Worm (Caenorhabditis elegans) whole organism, midembryonic: Measurements from ENCODE around the gene T16G12.8.
"Not testable (repeated sequence)": the region's sequence is repeated elsewhere in the genome, so short reads cannot be mapped to it uniquely, and the experiment has no call there.

ENCODE experiments used
- T22C8.4 ChIP-seq: fragments of 200-800 bp; sonication (Bioruptor generic); IDR thresholded peaks from 2 replicates; pipeline ENCODE4 v1.3.6; 2022; ENCODE audit warnings: missing genetic modification characterization, missing compliant biosample characterization
- cog-1 ChIP-seq: sonication (generic microtip); optimal IDR thresholded peaks from 2 replicates; lab custom pipeline; 2016; ENCODE audit warnings: missing genetic modification characterization, missing compliant biosample characterization
- flt-1 ChIP-seq: fragments of 200-800 bp; sonication (Bioruptor generic); IDR thresholded peaks from 2 replicates; pipeline ENCODE4 v1.3.6; 2022; ENCODE audit warnings: missing genetic modification characterization, missing compliant biosample characterization
- klf-2 ChIP-seq: fragments of 200-800 bp; sonication (Bioruptor generic); conservative IDR thresholded peaks from 2 replicates; pipeline ENCODE4 v1.3.6; 2022; ENCODE audit warnings: missing genetic modification reagents, missing genetic modification characterization, missing compliant biosample characterization
- med-1 ChIP-seq: sonication (generic microtip); optimal IDR thresholded peaks from 2 replicates; lab custom pipeline; 2017; ENCODE audit warnings: missing genetic modification characterization, mild to moderate bottlenecking, missing compliant biosample characterization, antibody characterized with exemption, missing genetic modification reagents; ENCODE audit not compliant: insufficient read depth
- ref-1 ChIP-seq: fragments of 200-800 bp; sonication (Bioruptor generic); conservative IDR thresholded peaks from 2 replicates; pipeline ENCODE4 v1.3.6; 2022; ENCODE audit warnings: missing genetic modification reagents, missing genetic modification characterization, missing compliant biosample characterization
- tab-1 ChIP-seq: fragments of 200-800 bp; sonication (Bioruptor generic); IDR thresholded peaks from 2 replicates; pipeline ENCODE4 v1.3.6; 2022; ENCODE audit warnings: missing genetic modification characterization, missing compliant biosample characterization
- ztf-23 ChIP-seq: fragments of 200-800 bp; sonication (Bioruptor generic); IDR thresholded peaks from 2 replicates; pipeline ENCODE4 v1.3.6; 2022; ENCODE audit warnings: missing genetic modification reagents, missing genetic modification characterization, missing compliant biosample characterization
- ztf-29 ChIP-seq: fragments of 200-800 bp; sonication (Bioruptor generic); IDR thresholded peaks from 2 replicates; pipeline ENCODE4 v1.3.6; 2022; ENCODE audit warnings: missing genetic modification reagents, missing genetic modification characterization, missing compliant biosample characterization

T16G12.8 gene

DNA sequence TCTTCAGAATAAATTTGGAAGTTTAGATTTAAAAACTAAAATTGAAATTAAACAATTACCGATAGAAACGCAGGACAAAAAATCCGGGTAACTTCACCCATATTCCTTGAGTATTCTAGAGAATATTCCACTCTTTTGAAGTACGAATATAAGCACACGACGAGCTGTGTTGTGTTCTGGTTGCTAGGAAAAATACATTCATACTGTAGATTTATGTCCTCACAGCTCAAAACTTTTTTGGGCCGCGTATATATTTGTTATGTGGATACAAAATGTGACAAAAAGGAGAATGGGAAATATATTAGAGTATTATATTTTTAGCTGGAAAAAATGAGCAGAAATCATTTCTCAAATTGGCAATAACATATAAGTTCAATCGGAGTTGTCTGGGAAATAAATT, 25.9 kb upstream of the T16G12.8 start, which contains the start of gene M04D8.5:
Gene M04D8.5, minus strand, starts transcription at position 101 of the 400 bp plus-strand sequence.
- no peak for TF ChIP-seq ztf-29 (GFP tag; lab: Robert Waterston, UW)
- TF ChIP-seq ztf-23 (GFP tag; lab: Robert Waterston, UW): no peak
- no peak for TF ChIP-seq cog-1 (tag; lab: Kevin White, UChicago)
- TF ChIP-seq klf-2 (GFP tag; lab: Robert Waterston, UW): no peak
- no peak for TF ChIP-seq med-1 (GFP tag; lab: Kevin White, UChicago)
- TF ChIP-seq flt-1 (GFP tag; lab: Robert Waterston, UW): no peak
- TF ChIP-seq T22C8.4 (GFP tag; lab: Robert Waterston, UW): no peak
- no peak for TF ChIP-seq tab-1
- no peak for TF ChIP-seq ref-1 (GFP tag; lab: Robert Waterston, UW)

DNA sequence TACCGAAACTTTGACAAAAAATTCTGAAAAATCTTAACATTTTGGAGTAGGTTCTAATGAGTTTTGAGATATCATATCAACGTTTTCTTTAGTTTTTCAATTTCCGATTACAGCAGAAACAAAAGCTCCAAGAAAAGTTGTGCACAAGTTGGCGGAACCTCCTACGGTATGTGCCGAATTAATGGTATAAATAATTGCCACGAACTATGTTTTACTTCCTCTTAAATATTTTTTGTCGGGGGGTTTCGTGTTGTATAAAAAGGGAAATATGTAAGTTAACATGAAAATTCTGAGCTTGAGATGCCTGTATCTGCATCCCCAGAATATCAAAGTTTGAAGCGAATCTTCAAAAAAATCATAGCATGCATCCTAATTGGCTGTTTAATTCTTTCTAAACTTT, 25.2 kb upstream of the T16G12.8 start, which contains the start of gene M04D8.8:
Gene M04D8.8, plus strand, starts transcription at position 301 of the 400 bp plus-strand sequence.
- TF ChIP-seq klf-2 (GFP tag; lab: Robert Waterston, UW): no peak
- no peak for TF ChIP-seq flt-1 (GFP tag; lab: Robert Waterston, UW)
- no peak for TF ChIP-seq tab-1
- TF ChIP-seq med-1 (GFP tag; lab: Kevin White, UChicago): no peak
- no peak for TF ChIP-seq cog-1 (tag; lab: Kevin White, UChicago)
- no peak for TF ChIP-seq T22C8.4 (GFP tag; lab: Robert Waterston, UW)
- no peak for TF ChIP-seq ztf-23 (GFP tag; lab: Robert Waterston, UW)
- no peak for TF ChIP-seq ztf-29 (GFP tag; lab: Robert Waterston, UW)
- TF ChIP-seq ref-1 (GFP tag; lab: Robert Waterston, UW): no peak

DNA sequence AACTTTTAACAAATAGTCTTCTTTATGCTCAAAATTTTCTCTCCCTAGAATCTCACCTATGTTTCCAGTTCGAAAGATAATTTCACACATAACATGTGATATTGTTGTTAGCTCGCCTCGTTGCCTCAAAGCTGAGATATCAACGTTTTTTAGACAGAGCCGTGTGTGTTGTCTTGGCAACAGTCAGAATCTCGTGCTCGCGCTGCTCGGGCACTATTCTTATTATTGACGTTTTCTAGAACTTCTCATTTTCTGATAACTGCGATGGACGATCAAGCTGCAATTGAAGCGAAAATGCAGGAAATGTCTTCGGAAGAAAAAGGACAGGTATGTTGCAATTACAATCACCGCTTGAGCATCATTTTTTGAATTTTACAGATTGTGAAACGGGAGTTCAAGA, 23.3 kb upstream of the T16G12.8 start, which contains the start of gene xbx-3:
Gene xbx-3, plus strand, starts transcription at position 163 of the 400 bp plus-strand sequence.
- TF ChIP-seq ztf-23 (GFP tag; lab: Robert Waterston, UW) (no peak), ref-1 (GFP tag; lab: Robert Waterston, UW) (no peak), tab-1 (no peak), flt-1 (GFP tag; lab: Robert Waterston, UW) (no peak), med-1 (GFP tag; lab: Kevin White, UChicago) (no peak), cog-1 (tag; lab: Kevin White, UChicago) (no peak), ztf-29 (GFP tag; lab: Robert Waterston, UW) (no peak), T22C8.4 (GFP tag; lab: Robert Waterston, UW) (no peak), klf-2 (GFP tag; lab: Robert Waterston, UW) (no peak)

DNA sequence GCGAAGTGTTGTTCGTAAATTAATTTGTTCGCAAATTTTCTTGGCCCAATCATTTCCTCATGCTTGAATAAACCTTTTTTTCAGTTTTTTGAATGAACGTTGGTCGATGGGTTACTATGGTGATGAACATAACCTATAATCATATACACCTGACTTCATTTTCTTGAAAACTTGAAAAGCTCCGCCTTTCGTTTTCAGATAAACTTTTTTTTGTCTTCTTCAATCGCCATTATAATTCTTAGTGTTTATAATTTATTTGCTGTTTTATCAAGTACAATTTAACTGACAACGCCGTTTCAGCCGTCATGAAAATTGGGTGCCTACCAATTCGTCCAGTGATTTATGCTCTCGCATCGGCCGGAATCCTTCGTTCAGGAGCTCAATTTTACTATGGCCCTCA, 22.0 kb upstream of the T16G12.8 start, which contains the start of gene M04D8.7:
Gene M04D8.7, plus strand, starts transcription at position 301 of the 400 bp plus-strand sequence.
- no peak for TF ChIP-seq ztf-23 (GFP tag; lab: Robert Waterston, UW)

DNA sequence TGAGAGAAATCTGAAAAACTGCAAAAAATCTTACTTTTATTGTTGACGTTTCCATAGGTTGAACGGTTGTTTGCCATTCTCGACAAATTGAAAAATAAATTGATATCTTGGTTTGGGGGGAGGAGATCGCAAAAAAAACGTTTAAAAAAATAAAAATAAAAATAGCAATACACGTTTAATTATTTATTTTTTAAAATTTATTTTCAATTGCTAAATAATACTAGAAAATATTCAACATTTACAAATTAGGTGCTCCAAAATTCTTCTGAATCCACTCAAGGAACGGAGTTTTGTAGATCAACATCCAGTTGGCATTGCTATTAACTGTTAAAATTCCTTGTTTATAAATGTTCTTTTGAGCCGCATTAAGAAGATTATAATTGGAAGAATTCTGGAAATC, 19.1 kb upstream of the T16G12.8 start, which contains the start of gene T16G12.7:
Gene T16G12.7, minus strand, starts transcription at position 101 of the 400 bp plus-strand sequence.
- no peak for TF ChIP-seq flt-1 (GFP tag; lab: Robert Waterston, UW)
- no peak for TF ChIP-seq T22C8.4 (GFP tag; lab: Robert Waterston, UW)
- TF ChIP-seq med-1 (GFP tag; lab: Kevin White, UChicago): no peak
- no peak for TF ChIP-seq klf-2 (GFP tag; lab: Robert Waterston, UW)
- TF ChIP-seq ref-1 (GFP tag; lab: Robert Waterston, UW): no peak
- TF ChIP-seq ztf-29 (GFP tag; lab: Robert Waterston, UW): no peak
- no peak for TF ChIP-seq cog-1 (tag; lab: Kevin White, UChicago)
- TF ChIP-seq tab-1: no peak
- TF ChIP-seq ztf-23 (GFP tag; lab: Robert Waterston, UW): no peak

DNA sequence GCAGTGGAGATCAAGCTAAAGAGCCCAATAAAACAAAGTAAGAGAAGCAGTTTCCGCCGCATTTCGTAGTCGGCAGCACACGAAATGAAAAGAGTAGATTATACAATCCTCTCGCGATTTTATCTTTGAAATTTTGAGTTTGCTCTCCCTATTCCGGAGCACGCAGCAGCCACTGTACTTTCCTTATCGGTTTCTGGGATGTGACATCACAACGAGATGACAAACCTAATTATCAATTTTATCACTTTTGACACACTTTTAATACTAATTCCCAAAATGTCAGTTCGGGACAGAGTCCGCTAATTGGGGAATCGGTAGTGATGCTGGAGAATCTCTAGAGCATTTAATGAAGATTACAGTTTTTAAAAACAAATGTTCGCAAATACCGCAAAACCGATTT, 9.4 kb upstream of the T16G12.8 start, which contains the start of gene T16G12.1:
Gene T16G12.1, minus strand, starts transcription at position 176 of the 400 bp plus-strand sequence.
- no peak for TF ChIP-seq ztf-23 (GFP tag; lab: Robert Waterston, UW)

DNA sequence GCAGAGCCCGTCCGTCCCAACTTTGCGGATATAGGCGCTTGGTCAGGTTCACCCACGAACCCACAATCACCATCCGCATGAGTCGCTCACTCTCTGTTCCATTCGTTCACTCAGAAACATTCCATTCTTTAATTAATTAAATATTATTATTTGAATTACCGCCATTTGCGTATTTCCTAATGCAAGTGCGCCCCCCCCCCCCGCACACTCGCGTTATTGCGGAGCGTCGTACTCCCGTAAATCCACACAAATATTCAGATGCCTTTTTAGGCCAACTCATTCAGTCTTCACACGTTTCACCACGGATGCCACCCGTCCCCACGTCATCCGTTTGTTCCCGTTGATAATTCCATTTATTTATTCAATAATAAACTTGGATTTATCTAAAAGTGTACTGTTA, 8.8 kb upstream of the T16G12.8 start, which contains the start of gene T16G12.3:
Gene T16G12.3, plus strand, starts transcription at position 301 of the 400 bp plus-strand sequence.
- not testable (repeated sequence) for TF ChIP-seq cog-1 (tag; lab: Kevin White, UChicago); T22C8.4 (GFP tag; lab: Robert Waterston, UW); med-1 (GFP tag; lab: Kevin White, UChicago)

DNA sequence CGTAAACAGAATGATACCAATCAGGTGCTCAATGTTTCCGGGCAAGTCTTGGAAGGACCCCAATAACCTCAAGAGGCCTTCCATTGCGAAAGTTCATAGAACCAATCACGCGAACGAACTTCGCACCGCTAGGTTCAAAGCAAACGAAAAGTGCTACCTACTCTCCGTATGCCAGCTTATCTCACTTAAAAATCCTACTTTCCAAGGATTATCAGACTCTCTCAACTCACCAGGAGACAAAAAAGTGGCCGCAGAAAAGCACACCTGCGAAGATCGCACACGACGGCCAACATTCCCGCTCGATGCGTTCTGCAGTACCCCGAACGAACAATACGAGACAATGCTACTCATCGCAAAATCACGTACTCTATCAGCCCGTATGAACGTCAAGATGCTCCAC, 5.8 kb upstream of the T16G12.8 start, which contains the start of gene T16G12.12:
Gene T16G12.12, plus strand, starts transcription at position 301 of the 400 bp plus-strand sequence.
- TF ChIP-seq ztf-29 (GFP tag; lab: Robert Waterston, UW); cog-1 (tag; lab: Kevin White, UChicago); tab-1: not testable (repeated sequence)

DNA sequence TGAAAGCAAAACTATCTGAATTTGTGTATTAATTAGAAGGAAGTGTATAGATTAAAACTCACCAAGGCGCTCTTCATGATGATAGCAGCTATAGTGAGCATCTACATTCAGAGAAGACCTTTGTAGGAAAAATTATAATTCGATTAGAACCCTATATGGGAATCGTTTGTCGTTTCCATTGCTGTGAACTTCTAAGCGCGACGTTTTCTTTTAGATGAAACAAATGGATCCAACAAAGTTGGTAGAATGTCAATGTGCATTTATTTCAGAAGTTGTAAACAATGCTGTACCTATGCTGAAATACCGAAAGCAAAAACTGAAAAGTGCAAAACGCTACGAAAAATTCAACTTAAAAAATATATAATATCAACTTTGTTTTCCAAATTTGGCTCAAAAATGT, 3.1 kb upstream of the T16G12.8 start, which contains the start of gene T16G12.10:
Gene T16G12.10, minus strand, starts transcription at position 101 of the 400 bp plus-strand sequence.
- TF ChIP-seq T22C8.4 (GFP tag; lab: Robert Waterston, UW) (no peak), tab-1 (no peak), klf-2 (GFP tag; lab: Robert Waterston, UW) (no peak), cog-1 (tag; lab: Kevin White, UChicago) (no peak), flt-1 (GFP tag; lab: Robert Waterston, UW) (no peak)

DNA sequence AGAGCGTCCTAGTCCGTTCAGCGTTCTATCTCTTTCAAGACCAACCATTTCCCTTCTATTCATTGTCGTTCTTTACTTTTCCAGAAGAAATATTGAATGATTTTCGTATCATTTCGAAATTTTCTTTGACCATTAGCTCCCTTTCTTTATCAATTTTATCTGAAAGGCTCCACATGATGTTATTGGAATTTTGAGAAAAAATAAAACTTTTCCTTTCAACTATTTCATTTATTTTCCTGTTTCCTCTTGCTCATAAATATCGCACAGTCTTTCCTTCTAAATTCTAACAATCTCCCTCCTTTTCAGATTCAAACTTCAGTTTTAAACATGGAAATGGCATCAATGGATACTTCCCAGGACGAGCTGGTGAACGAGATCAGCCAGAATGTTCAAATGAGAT, 1.6 kb upstream of the T16G12.8 start, which contains the start of gene T16G12.4:
Gene T16G12.4, plus strand, starts transcription at position 301 of the 400 bp plus-strand sequence.
- TF ChIP-seq ztf-23 (GFP tag; lab: Robert Waterston, UW) (no peak), tab-1 (no peak), ztf-29 (GFP tag; lab: Robert Waterston, UW) (no peak), ref-1 (GFP tag; lab: Robert Waterston, UW) (no peak), cog-1 (tag; lab: Kevin White, UChicago) (no peak), flt-1 (GFP tag; lab: Robert Waterston, UW) (no peak), T22C8.4 (GFP tag; lab: Robert Waterston, UW) (no peak), med-1 (GFP tag; lab: Kevin White, UChicago) (no peak), klf-2 (GFP tag; lab: Robert Waterston, UW) (no peak)
